Fruit fly (Drosophila melanogaster): ENCODE data around the gene CG14625.

The CG14625 gene

DNA sequence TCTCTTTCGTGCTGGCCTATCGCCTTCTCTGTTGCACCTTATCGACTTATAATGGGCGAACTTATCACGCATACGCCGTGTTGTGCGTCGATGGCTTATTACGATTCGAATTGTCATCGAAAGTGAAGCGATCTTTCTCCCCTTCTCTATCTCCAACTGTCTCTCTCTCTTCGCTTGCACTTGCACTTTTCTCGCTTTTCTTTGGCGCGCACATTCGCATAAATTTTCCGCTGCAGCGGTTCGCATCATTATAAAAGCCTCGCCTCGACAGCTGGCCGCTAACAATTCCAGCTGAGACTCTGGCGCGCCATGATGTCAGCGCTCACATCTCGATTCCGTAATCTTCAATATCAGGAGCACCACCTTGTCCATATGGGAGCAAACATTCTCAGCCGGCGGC lies at the start of gene CG14625:
Gene CG14625 (plus strand): TSS at position 301 of the 400 bp plus-strand sequence.
- no peak for TF ChIP-seq Jra (GFP tag; optimal IDR thresholded peaks at IDR 0.05)
- TF ChIP-seq dsf (GFP tag; optimal IDR thresholded peaks at IDR 0.05; ENCODE audit: borderline replicate concordance) = no peak
- TF ChIP-seq HLH106 (tag; optimal IDR thresholded peaks at IDR 0.05) = no peak
- no peak for TF ChIP-seq CrebA (GFP tag; optimal IDR thresholded peaks at IDR 0.05; ENCODE audit: borderline replicate concordance)

DNA sequence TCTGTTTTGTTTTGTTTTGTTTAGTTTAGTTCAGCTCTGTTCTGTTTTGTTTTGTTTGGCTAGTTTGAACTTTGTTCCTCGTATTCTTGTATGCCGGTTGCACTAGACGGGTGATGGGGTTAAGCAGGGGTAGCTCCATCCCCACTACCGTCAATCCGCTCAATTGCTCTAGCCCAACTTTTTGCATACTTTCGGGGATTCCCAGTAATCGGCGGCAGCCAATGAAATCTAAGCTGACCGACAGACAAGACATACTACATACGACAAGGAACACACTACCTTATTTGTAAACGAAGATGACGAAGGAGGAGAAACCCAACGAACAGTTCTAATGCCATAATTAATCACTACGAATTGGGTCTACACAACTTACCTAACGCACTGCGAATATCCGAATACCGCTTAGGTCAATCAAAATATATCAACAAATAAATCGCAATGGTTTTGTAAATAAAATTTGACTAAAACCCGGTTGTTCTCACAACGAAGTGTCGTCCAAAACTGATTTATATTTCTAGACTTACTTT lies 37.4 kb upstream of the CG14625 start, which contains the start of gene eIF4E7:
Gene eIF4E7 (minus strand): TSS at position 477 of the 527 bp plus-strand sequence.
- TF ChIP-seq Hr83 (GFP tag; optimal IDR thresholded peaks at IDR 0.05; ENCODE audit: poor library complexity, severe bottlenecking) (no peak), jim (GFP tag; optimal IDR thresholded peaks at IDR 0.05) (no peak), woc (GFP tag; optimal IDR thresholded peaks at IDR 0.05) (no peak), ey (GFP tag; optimal IDR thresholded peaks at IDR 0.05) (no peak), br (GFP tag; optimal IDR thresholded peaks at IDR 0.05) (no peak), sv (GFP tag; optimal IDR thresholded peaks at IDR 0.05) (no peak)

DNA sequence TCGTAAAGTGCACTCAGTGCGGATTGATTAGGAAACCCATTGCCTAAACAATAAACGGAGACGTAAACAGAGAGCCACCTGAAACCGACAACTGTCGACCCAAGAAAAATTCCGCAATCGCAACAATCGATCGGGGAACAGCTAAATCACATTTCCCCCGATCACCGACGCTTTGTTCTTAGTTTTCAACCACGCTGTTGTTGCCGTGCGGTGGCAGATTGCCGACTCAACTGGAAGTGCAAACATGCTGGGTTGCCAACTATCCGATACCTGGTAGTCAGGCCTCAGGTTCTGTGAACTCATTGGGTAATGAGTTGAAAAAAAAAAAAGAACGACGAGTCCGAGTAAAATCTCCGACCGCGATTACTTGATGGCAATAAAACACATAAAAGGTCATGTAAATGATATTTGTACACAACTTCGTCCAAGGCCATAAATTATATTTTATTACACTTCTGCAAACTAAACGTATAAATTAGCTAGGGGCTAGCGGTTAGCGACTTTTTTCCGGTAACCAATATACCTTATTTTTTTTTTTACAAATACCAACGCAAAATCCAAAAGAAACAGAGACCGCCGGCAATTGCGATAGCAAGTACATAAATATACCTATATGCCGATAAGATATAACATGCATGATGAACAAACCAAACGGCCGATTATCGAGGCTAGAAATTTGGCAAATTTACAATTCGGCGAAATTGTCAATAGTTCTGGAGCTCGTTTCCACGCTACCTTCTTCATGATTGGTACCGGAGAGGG lies 29.0 kb upstream of the CG14625 start, which contains the start of gene CG11378:
Gene CG11378 (plus strand): TSS at position 712 of the 762 bp plus-strand sequence.
- TF ChIP-seq CrebA (GFP tag; optimal IDR thresholded peaks at IDR 0.05; ENCODE audit: borderline replicate concordance) = no peak
- TF ChIP-seq br (GFP tag; optimal IDR thresholded peaks at IDR 0.05) = no peak
- peak; percentile 4 for TF ChIP-seq fru (GFP tag; optimal IDR thresholded peaks at IDR 0.05)

DNA sequence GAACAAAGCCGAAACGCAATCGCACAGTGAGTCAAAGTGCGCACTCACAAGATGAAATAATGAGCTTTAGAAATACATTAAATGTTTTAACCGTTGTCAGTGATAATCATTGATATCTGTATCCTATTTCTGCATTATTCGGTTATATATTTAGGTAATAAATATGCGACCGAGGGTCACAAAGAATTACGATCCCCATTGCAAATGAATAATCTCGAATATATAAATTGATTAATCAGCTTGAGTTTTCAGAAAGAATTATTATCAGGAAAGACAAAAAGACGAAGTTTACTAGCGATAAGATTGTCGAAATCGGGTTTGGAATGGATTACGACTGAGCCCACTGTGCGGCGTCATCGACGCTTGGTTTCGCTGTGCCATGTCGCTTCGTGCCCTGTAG lies 28.3 kb upstream of the CG14625 start:
- peak; percentile 42 for TF ChIP-seq Hnf4 (GFP tag; optimal IDR thresholded peaks at IDR 0.05)
- TF ChIP-seq dmrt93B (GFP tag; optimal IDR thresholded peaks at IDR 0.05) = peak; percentile 23
- TF ChIP-seq usp (GFP tag; optimal IDR thresholded peaks at IDR 0.05) = no peak
- TF ChIP-seq h (GFP tag; optimal IDR thresholded peaks at IDR 0.05) = peak; percentile 63
- TF ChIP-seq psq (GFP tag; optimal IDR thresholded peaks at IDR 0.05) = peak; percentile 37
- peak; percentile 6 for TF ChIP-seq CG9705 (GFP tag; optimal IDR thresholded peaks at IDR 0.05)
- TF ChIP-seq Sp1 (GFP tag; optimal IDR thresholded peaks at IDR 0.05) = peak; percentile 38
- TF ChIP-seq ey (GFP tag; optimal IDR thresholded peaks at IDR 0.05) = peak; percentile 37
- TF ChIP-seq HLH106 (tag; optimal IDR thresholded peaks at IDR 0.05) = peak; percentile 56
- peak; percentile 38 for TF ChIP-seq rgr (GFP tag; optimal IDR thresholded peaks at IDR 0.05)
- peak in 1 of 2 experiments; percentile 65 for TF ChIP-seq foxo (GFP tag; optimal IDR thresholded peaks at IDR 0.05)
- no peak for TF ChIP-seq Rel (GFP tag; optimal IDR thresholded peaks at IDR 0.05)
- no peak for TF ChIP-seq Rel (tag; optimal IDR thresholded peaks at IDR 0.05)
- TF ChIP-seq fru (GFP tag; optimal IDR thresholded peaks at IDR 0.05) = peak; percentile 60
- TF ChIP-seq OdsH (GFP tag; optimal IDR thresholded peaks at IDR 0.05) = peak; percentile 30
- TF ChIP-seq Vsx2 (GFP tag; optimal IDR thresholded peaks at IDR 0.05; ENCODE audit: partially characterized antibody) = no peak
- peak; percentile 51 for TF ChIP-seq br (GFP tag; optimal IDR thresholded peaks at IDR 0.05)
- peak; percentile 0 for TF ChIP-seq woc (GFP tag; optimal IDR thresholded peaks at IDR 0.05)
- no peak for TF ChIP-seq Jra (GFP tag; optimal IDR thresholded peaks at IDR 0.05)

DNA sequence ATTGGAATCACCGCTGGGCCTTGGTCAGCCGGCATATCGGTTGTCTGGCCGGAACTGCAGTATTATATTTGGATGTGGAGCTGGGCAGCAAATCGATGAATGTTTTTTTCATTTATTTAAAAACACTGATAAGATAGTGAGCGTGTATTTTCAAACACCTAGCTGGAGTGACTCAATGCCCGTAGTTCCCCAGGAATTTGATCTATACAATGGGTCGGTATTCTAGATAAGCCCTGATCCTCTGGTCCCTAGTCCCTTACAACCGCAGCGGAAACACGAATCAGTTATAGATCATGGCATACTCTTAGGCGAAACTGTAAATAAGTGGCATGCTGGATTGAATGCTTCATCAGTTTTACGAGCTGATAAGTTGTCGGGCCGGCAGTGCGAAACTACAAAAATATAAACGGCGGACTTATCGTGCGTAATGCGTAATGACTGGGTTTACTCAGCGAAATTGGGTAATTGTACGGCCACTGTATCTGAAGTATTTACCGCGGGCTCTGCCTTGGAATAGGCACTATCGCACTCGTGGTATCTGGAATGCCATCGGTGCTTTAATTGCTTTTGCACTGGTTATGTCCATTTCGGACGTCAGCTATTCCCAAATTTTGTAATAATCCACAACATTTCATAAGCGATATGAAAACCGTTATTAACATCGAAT lies 26.5 kb upstream of the CG14625 start:
- no peak for TF ChIP-seq Jra (GFP tag; optimal IDR thresholded peaks at IDR 0.05)
- no peak for TF ChIP-seq Hnf4 (GFP tag; optimal IDR thresholded peaks at IDR 0.05)

DNA sequence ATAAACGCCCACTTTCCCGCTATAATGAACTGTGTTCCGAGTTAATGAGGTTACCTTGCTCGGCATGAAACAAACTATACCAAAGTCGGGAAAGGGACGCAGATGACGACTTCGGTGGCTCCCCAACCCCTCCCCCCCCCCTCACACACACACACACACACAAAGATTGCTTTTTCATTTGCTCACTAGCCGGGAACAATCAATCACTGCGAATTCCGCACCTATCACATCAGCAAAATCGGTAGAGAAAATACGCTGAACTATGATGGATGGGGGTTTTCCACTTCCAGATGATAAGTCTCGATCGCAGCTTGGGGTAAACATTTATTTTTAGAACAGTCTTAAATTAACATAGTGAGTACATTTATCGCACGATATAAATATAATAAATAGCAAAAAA lies 25.8 kb upstream of the CG14625 start:
- TF ChIP-seq OdsH (GFP tag; optimal IDR thresholded peaks at IDR 0.05) = no peak
- TF ChIP-seq sage (GFP tag; optimal IDR thresholded peaks at IDR 0.05) = no peak
- no peak for TF ChIP-seq Dif (GFP tag; optimal IDR thresholded peaks at IDR 0.05; ENCODE audit: partially characterized antibody)
- TF ChIP-seq Dfd (GFP tag; optimal IDR thresholded peaks at IDR 0.05) = peak; percentile 54
- TF ChIP-seq fru (GFP tag; optimal IDR thresholded peaks at IDR 0.05) = no peak
- TF ChIP-seq dmrt93B (GFP tag; optimal IDR thresholded peaks at IDR 0.05) = no peak

Data from whole organism, wandering third instar larva.